Worm (Caenorhabditis elegans) whole organism, early embryonic: ENCODE measurements around the gene unc-1.

Experiments
- B0310.2 ChIP-seq: sonication (generic microtip); optimal IDR thresholded peaks from 2 replicates; lab custom pipeline; 2016; ENCODE audit warnings: mild to moderate bottlenecking, missing genetic modification characterization, missing compliant biosample characterization
- F13C5.2 ChIP-seq: sonication (generic microtip); optimal IDR thresholded peaks from 2 replicates; lab custom pipeline; 2017; ENCODE audit warnings: mild to moderate bottlenecking, missing genetic modification characterization, inconsistent platforms, missing compliant biosample characterization
- aly-1 ChIP-seq: sonication (generic microtip); optimal IDR thresholded peaks from 2 replicates; lab custom pipeline; 2016; ENCODE audit warnings: missing genetic modification characterization, missing compliant biosample characterization
- ama-1 ChIP-seq: fragments of 150-350 bp; optimal IDR thresholded peaks from 2 replicates; lab custom pipeline; 2014
- ceh-13 ChIP-seq: fragments of 200-800 bp; sonication (Bioruptor generic); optimal IDR thresholded peaks from 2 replicates; lab custom pipeline; 2018; ENCODE audit warnings: mild to moderate bottlenecking, missing genetic modification characterization, missing compliant biosample characterization
- ceh-36 ChIP-seq: sonication (generic microtip); optimal IDR thresholded peaks from 2 replicates; lab custom pipeline; 2016; ENCODE audit warnings: missing genetic modification characterization, inconsistent platforms, missing compliant biosample characterization
- ets-7 ChIP-seq: sonication (generic microtip); optimal IDR thresholded peaks from 2 replicates; lab custom pipeline; 2016; ENCODE audit warnings: missing genotype, missing genetic modification characterization, missing compliant biosample characterization
- flt-1 ChIP-seq: fragments of 200-800 bp; sonication (Bioruptor generic); IDR thresholded peaks from 2 replicates; pipeline ENCODE4 v1.3.6; 2022; ENCODE audit warnings: missing genetic modification characterization, missing compliant biosample characterization
- hmbx-1 ChIP-seq: sonication (generic microtip); optimal IDR thresholded peaks from 2 replicates; lab custom pipeline; 2016; ENCODE audit warnings: mild to moderate bottlenecking, missing genetic modification characterization, missing compliant biosample characterization
- hmg-4 ChIP-seq: fragments of 200-800 bp; sonication (Bioruptor generic); optimal IDR thresholded peaks from 2 replicates; lab custom pipeline; 2018; ENCODE audit warnings: mild to moderate bottlenecking, missing genetic modification characterization, missing compliant biosample characterization
- hnd-1 ChIP-seq: sonication (generic microtip); optimal IDR thresholded peaks from 2 replicates; lab custom pipeline; 2016; ENCODE audit warnings: missing genetic modification characterization, missing compliant biosample characterization
- pes-1 ChIP-seq: fragments of 200-800 bp; sonication (Bioruptor generic); IDR thresholded peaks from 2 replicates; pipeline ENCODE4 v1.3.6; 2022; ENCODE audit warnings: missing genetic modification reagents, missing genetic modification characterization, missing compliant biosample characterization
- scrt-1 ChIP-seq: fragments of 200-800 bp; sonication (Bioruptor generic); IDR thresholded peaks from 2 replicates; pipeline ENCODE4 v1.3.6; 2022; ENCODE audit warnings: missing genetic modification characterization, missing compliant biosample characterization
- sea-1 ChIP-seq: fragments of 200-800 bp; sonication (Bioruptor generic); conservative IDR thresholded peaks from 2 replicates; pipeline ENCODE4 v1.3.6; 2022; ENCODE audit warnings: missing genetic modification characterization, missing compliant biosample characterization
- tbx-11 ChIP-seq: fragments of 200-800 bp; sonication (Bioruptor generic); IDR thresholded peaks from 2 replicates; pipeline ENCODE4 v1.3.6; 2022; ENCODE audit warnings: missing genetic modification characterization, missing compliant biosample characterization
- tbx-37 ChIP-seq: fragments of 200-800 bp; sonication (Bioruptor generic); conservative IDR thresholded peaks from 2 replicates; pipeline ENCODE4 v1.3.6; 2022; ENCODE audit warnings: missing genetic modification reagents, missing genetic modification characterization, missing compliant biosample characterization
- tra-4 ChIP-seq: sonication (generic microtip); optimal IDR thresholded peaks from 2 replicates; lab custom pipeline; 2017; ENCODE audit warnings: missing genetic modification characterization, missing compliant biosample characterization

The unc-1 gene

DNA sequence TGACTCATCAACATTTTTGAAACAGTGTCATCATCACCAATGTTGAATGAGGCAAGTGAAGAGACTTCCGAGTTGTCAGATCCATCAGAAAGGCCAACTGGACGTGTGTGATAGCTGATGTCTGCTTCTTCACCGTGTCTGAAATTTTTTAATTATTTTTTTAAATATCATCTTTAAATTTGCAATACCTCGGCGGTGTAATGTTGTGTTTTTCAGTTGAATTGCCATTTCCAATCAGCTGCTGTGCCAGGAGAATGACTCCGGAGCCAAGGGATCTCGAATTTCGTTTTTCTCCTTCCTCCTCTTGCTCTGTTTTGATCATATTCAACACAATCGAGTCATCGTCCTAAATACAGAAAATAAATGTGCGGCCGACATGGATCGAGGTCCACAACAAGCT lies 22.7 kb upstream of the unc-1 start:
- TF ChIP-seq tbx-37 (GFP tag; lab: Robert Waterston, UW): no peak
- TF ChIP-seq pes-1 (GFP tag; lab: Robert Waterston, UW): no peak
- TF ChIP-seq sea-1 (GFP tag; lab: Robert Waterston, UW): no peak
- no peak for TF ChIP-seq ceh-13 (GFP tag; lab: Kevin White, UChicago)
- no peak for TF ChIP-seq ets-7 (tag; lab: Kevin White, UChicago)
- TF ChIP-seq B0310.2: no peak
- no peak for TF ChIP-seq ama-1 (lab: Kevin White, UChicago)
- no peak for TF ChIP-seq F13C5.2 (tag; lab: Kevin White, UChicago)
- TF ChIP-seq aly-1 (tag; lab: Kevin White, UChicago): no peak
- TF ChIP-seq tbx-11 (GFP tag; lab: Robert Waterston, UW): no peak
- no peak for TF ChIP-seq hmbx-1 (tag; lab: Kevin White, UChicago)
- TF ChIP-seq hnd-1 (tag; lab: Kevin White, UChicago): no peak
- no peak for TF ChIP-seq scrt-1 (GFP tag; lab: Robert Waterston, UW)
- TF ChIP-seq hmg-4 (GFP tag; lab: Kevin White, UChicago): no peak
- no peak for TF ChIP-seq flt-1 (GFP tag; lab: Robert Waterston, UW)

DNA sequence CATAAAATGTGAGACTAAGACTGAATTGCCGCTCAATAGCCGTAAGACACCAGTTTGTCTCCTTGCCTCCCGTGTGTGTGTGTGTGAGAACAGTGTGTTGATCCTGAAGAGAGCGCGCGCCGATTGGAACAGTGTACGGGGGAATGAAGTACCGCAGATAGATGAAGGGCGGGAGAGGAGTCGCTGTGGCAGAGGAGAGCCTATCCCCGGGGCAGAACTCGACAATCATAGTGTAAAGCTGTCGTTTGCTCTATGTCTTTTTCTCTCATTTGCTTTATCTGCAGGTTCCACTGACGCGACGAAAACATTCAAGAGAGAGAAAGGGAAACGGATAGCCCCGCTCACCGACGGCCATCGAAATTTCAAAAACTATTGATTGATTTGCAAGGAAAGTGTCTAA lies 19.7 kb upstream of the unc-1 start:
- no peak for TF ChIP-seq ets-7 (tag; lab: Kevin White, UChicago)
- no peak for TF ChIP-seq pes-1 (GFP tag; lab: Robert Waterston, UW)
- no peak for TF ChIP-seq tra-4 (tag; lab: Kevin White, UChicago)
- TF ChIP-seq ceh-13 (GFP tag; lab: Kevin White, UChicago): no peak
- no peak for TF ChIP-seq F13C5.2 (tag; lab: Kevin White, UChicago)
- TF ChIP-seq B0310.2: no peak
- TF ChIP-seq hmbx-1 (tag; lab: Kevin White, UChicago): no peak
- no peak for TF ChIP-seq tbx-11 (GFP tag; lab: Robert Waterston, UW)
- TF ChIP-seq tbx-37 (GFP tag; lab: Robert Waterston, UW): no peak
- peak; percentile 62 for TF ChIP-seq hmg-4 (GFP tag; lab: Kevin White, UChicago)
- TF ChIP-seq scrt-1 (GFP tag; lab: Robert Waterston, UW): 0 out of 2 replicates have a peak, but pooled peaks have one; percentile 17
- TF ChIP-seq hnd-1 (tag; lab: Kevin White, UChicago): no peak
- peak; percentile 41 for TF ChIP-seq aly-1 (tag; lab: Kevin White, UChicago)
- no peak for TF ChIP-seq sea-1 (GFP tag; lab: Robert Waterston, UW)

DNA sequence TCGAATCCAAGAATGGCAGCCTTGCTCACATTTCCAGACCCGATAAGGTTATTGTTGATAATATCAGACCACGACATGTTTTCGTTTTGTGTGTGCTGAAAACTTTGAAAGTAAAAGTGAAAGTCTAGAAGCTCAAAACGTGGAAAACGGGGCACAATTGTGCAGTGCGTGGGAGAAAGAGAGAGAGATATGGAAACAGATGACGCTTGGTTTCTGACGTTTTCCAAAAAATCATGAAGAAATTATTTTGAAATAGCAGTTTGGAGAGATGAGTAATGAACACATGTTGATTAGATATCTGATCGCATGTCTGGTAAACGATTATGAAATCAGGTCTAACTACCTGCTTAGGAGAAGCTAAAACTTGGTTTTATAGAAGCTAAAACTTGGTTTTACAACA lies 18.3 kb upstream of the unc-1 start, which contains the start of gene pfn-3:
Gene pfn-3, minus strand, starts transcription at position 101 of the 400 bp plus-strand sequence.
- TF ChIP-seq B0310.2 (no peak), hmbx-1 (tag; lab: Kevin White, UChicago) (no peak), ama-1 (lab: Kevin White, UChicago) (no peak), hmg-4 (GFP tag; lab: Kevin White, UChicago) (no peak), tbx-37 (GFP tag; lab: Robert Waterston, UW) (no peak)

DNA sequence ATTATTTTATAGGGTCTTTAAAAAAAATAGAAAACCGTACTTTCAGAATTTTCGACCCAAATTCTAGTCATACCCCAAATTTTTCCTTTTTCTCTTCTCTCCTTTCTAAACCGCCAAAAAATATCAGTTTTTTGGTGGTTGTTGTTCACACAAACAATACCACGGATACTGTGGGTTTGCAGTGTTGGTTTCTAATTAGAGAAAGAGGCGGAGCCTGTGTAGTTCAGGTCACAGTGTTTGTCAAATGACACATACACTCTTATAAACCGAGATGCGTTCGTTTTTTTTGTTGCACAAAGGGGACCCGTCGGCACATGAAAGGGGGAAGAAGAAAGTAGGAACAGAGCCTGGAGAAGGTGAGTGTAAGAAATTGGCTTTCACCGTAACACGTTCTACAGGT lies 9.9 kb upstream of the unc-1 start, which contains the start of gene lim-6:
Gene lim-6, plus strand, starts transcription at position 301 of the 400 bp plus-strand sequence.
- TF ChIP-seq hmbx-1 (tag; lab: Kevin White, UChicago): no peak
- no peak for TF ChIP-seq ceh-13 (GFP tag; lab: Kevin White, UChicago)
- no peak for TF ChIP-seq aly-1 (tag; lab: Kevin White, UChicago)
- no peak for TF ChIP-seq ama-1 (lab: Kevin White, UChicago)

DNA sequence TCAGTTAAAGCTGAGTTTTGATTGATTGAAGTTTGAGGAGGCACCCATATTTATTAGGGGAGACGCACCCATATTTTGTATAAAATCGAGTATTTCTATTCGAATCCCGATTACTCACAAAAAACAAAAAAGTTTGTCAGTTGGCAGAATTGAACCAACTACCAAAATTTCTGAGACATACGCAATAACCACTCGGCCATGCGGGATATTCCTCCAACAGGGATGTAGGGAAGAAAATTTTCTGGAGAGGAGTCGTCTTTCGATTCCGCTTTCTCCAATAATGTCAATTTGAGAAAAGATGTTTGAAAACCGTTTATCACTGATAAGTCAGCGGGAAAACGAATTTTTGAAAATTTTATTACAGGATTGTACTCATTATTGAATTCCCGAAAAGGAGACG lies 8.3 kb upstream of the unc-1 start:
- peak; percentile 48; the same call in 1 of the 2 replicates for TF ChIP-seq tbx-37 (GFP tag; lab: Robert Waterston, UW)

DNA sequence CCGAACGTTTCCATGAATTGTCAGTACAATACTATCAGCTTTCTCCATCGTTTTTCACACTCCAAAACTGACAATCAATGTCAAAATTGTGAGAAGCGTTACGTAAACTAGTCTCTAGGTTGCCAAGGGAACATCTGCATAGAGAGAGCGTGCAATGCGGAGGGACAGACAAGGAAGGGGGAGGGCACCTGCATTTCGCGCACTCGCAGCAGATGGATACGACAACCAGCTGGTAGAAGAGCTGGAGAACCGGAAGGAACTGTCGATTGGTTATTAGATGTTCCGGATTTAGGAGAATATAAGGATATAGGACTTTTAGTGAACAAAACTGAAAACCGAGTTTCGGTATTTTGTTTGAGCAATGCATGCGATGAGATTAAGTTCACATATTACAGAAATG lies 6.7 kb upstream of the unc-1 start, which contains the start of gene mksr-1:
Gene mksr-1, minus strand, starts transcription at position 144 of the 400 bp plus-strand sequence.
- no peak for TF ChIP-seq ama-1 (lab: Kevin White, UChicago)
- no peak for TF ChIP-seq hmbx-1 (tag; lab: Kevin White, UChicago)
- no peak for TF ChIP-seq sea-1 (GFP tag; lab: Robert Waterston, UW)
- peak; percentile 78 for TF ChIP-seq ets-7 (tag; lab: Kevin White, UChicago)

DNA sequence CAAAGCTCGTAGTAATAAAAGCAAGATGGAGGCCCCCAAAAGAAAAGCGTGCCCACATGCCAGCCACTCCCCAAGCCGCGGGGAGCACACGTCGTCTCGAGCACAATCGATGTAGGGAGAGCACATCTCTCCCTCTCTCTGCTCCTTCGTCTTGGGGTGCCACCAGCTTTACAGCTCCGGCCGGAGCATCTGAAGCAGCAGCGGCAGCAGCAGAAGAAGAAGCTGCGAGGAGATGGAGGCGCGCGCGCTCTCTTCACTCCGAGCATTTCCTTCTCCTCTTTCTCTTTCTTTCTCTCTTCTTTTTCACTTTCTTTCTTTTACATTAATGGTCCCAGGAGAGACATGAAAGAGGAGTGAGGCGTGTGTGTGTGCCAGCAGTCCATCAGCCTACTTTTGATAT lies 1.8 kb upstream of the unc-1 start:
- TF ChIP-seq pes-1 (GFP tag; lab: Robert Waterston, UW): no peak
- TF ChIP-seq tbx-37 (GFP tag; lab: Robert Waterston, UW): no peak
- TF ChIP-seq ceh-36 (tag; lab: Kevin White, UChicago): no peak
- no peak for TF ChIP-seq aly-1 (tag; lab: Kevin White, UChicago)
- TF ChIP-seq ets-7 (tag; lab: Kevin White, UChicago): no peak
- TF ChIP-seq tbx-11 (GFP tag; lab: Robert Waterston, UW): no peak
- TF ChIP-seq ceh-13 (GFP tag; lab: Kevin White, UChicago): no peak
- peak; percentile 45 for TF ChIP-seq F13C5.2 (tag; lab: Kevin White, UChicago)
- TF ChIP-seq tra-4 (tag; lab: Kevin White, UChicago): no peak
- peak; percentile 40 for TF ChIP-seq hmg-4 (GFP tag; lab: Kevin White, UChicago)
- TF ChIP-seq ama-1 (lab: Kevin White, UChicago): no peak
- no peak for TF ChIP-seq flt-1 (GFP tag; lab: Robert Waterston, UW)
- TF ChIP-seq scrt-1 (GFP tag; lab: Robert Waterston, UW): no peak
- TF ChIP-seq hmbx-1 (tag; lab: Kevin White, UChicago): no peak

DNA sequence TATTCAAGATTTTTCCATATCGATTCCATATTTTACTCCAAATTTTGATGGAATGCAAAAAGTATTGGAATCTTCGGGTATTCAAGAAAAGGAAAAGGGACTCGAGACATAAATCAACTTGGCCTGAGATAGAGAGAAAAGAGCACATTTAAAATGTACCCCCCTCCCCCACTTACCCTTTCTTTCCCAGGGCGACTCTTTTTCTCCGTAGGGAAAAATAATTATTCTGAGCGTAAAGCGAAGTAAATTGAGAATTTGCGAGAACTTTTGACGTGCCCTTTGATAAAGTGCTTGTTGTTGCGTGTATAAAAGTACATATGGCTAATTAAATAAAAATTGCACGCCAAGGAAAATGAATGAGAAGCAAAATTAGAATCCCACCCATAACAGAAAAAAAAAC lies 1.5 kb downstream of the unc-1 start:
- TF ChIP-seq F13C5.2 (tag; lab: Kevin White, UChicago): no peak
- no peak for TF ChIP-seq scrt-1 (GFP tag; lab: Robert Waterston, UW)
- TF ChIP-seq hnd-1 (tag; lab: Kevin White, UChicago): no peak
- TF ChIP-seq B0310.2: no peak
- TF ChIP-seq ceh-13 (GFP tag; lab: Kevin White, UChicago): no peak
- no peak for TF ChIP-seq tra-4 (tag; lab: Kevin White, UChicago)
- no peak for TF ChIP-seq hmg-4 (GFP tag; lab: Kevin White, UChicago)
- no peak for TF ChIP-seq pes-1 (GFP tag; lab: Robert Waterston, UW)
- TF ChIP-seq hmbx-1 (tag; lab: Kevin White, UChicago): no peak
